Fruit fly (Drosophila melanogaster) ovary, adult (tissue): ENCODE results near the gene CG33783.
A peak's percentile ranks its signal among the peaks of the same experiment; 100 is the strongest.

ENCODE experiments used
- CG17801 ChIP-seq: fragments of 200-800 bp; optimal IDR thresholded peaks from 2 replicates; lab custom pipeline; 2019; ENCODE audit warnings: missing biosample characterization, mild to moderate bottlenecking, missing genetic modification characterization, moderate library complexity; ENCODE audit not compliant: partially characterized antibody

The CG33783 gene

dm6 chr3R:10048775-10048841 lies 18.0 kb upstream of the CG33783 start, which contains the start of gene CG12811:
Gene CG12811, minus strand, starts transcription at chr3R:10048797.
- TF ChIP-seq CG17801 (GFP tag; lab: Kevin White, UChicago) = no peak

DNA sequence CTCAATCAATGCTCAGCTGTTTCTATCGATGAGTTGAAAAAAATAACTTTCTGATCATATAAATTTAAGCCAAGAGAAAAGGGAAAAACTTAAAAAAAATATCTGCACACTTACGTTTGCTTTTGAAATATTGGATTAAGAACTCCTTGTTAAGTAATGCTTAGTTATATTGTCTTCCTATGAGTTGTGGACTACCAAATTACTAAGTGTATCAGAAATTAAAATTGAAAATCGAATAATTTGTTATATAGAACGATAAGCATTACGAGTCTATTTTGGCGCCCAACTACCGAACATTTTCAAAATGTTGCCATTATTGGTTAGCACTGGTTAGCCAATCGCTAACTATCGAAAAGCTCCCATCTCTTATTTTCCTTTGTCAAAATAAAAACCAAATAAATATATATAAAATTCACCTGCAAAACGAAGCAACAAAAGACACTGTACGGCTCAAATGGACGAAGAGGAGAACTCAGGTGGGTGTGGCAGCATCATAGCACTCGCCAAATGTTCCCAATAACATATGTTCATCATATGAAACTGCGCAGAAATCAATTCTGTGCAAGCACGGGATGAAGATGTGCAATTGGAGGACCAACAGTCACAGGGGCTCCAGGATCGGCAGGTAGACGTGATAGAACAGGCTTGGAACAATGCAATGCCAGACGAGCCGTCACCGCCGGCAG lies 17.6 kb upstream of the CG33783 start, which contains the start of gene ohgt:
Gene ohgt (plus strand): TSS at position 358 of the 686 bp plus-strand sequence.
- TF ChIP-seq CG17801 (GFP tag; lab: Kevin White, UChicago) = peak; percentile 8

dm6 chr3R:10052695-10053382 lies 13.7 kb upstream of the CG33783 start, which contains the start of the genes Fancl and Npc2e:
Gene Fancl, minus strand, starts transcription at chr3R:10052869.
Gene Npc2e, plus strand, starts transcription at chr3R:10053332.
- no peak for TF ChIP-seq CG17801 (GFP tag; lab: Kevin White, UChicago)

dm6 chr3R:10053559-10053958 lies 13.0 kb upstream of the CG33783 start:
- no peak for TF ChIP-seq CG17801 (GFP tag; lab: Kevin White, UChicago)

dm6 chr3R:10054278-10054975 lies 12.1 kb upstream of the CG33783 start:
- peak; percentile 45 for TF ChIP-seq CG17801 (GFP tag; lab: Kevin White, UChicago)

DNA sequence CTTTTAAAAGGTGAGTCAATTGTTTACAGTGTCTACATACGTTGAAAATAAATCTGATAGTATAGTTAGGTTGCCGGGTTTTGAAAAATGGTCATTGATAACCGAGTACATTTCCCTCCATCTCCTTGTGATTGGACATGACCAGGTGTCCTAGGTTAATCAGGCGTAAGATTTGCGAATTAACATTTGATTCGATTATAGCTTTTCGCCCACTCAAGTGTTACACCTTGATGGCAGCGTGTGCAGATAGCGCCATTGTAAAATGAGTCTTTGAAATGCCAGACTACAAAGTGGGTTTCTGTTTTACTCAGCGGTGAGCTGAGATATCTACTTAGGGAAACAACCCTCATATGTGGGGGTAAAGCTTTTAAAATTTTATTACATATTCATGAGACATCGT lies 11.6 kb upstream of the CG33783 start:
- no peak for TF ChIP-seq CG17801 (GFP tag; lab: Kevin White, UChicago)

- no peak for TF ChIP-seq CG17801 (GFP tag; lab: Kevin White, UChicago)
Observed at dm6 chr3R:10055951-10056350, 10.6 kb upstream of the CG33783 start, which contains the start of gene Npc2d. Gene Npc2d, minus strand, starts transcription at chr3R:10056083.

DNA sequence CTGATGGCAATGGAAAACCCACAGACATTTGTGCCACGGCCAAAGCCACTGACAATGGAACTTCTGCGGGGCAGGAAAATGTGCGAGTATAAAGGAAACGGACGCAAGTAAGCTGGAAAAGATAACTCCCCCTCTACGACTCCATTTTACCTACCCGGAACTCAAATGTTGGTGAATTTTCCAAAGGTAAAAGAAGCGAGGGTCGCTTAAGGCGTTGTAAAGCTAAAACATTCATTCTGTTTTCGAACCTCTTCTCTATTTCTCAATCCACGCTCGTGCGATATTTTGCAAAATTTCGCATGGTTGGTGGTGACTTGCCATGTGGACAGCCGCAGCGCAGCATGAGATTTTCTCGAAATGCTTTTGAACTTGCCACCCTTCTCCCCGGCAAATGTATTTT lies 9.9 kb upstream of the CG33783 start:
- no peak for TF ChIP-seq CG17801 (GFP tag; lab: Kevin White, UChicago)

DNA sequence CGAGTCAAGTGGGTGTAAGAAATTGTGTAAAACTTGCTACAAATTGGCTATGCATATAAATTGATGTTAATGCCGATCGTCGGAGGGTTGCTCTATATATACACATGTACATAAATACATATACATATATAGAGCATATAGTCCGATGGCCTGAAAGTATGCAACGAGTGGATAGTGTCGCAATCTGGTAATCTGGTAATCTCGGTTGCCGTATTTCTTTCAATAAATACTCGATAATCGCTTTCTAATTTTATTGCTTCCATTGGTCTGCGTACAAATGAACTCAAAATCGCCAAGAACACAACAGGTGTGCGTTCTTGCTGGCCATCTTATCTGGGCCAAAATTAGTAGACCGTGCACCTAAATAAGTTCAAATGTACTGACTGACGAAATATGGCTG lies 7.2 kb upstream of the CG33783 start:
- TF ChIP-seq CG17801 (GFP tag; lab: Kevin White, UChicago) = no peak

DNA sequence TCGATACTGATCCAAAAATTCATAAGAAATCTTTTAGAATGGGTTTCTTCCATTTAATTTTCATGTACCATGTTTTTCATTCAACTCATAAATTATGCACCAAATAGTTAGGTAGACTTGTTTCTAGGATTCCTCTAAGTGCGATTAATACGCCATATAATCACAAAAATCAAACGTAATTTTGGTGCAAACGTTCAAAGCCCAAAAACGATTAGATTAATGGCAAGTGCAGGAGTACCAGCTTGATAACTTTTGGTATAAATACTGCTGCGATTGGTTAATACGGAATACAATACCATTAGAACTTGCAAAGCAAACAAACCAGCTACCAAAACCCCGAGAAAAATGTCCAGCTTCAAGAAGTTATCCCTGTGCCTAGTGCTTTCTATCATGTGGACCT lies 6.6 kb upstream of the CG33783 start, which contains the start of gene Npc2c:
Gene Npc2c (plus strand): TSS at position 301 of the 400 bp plus-strand sequence.
- TF ChIP-seq CG17801 (GFP tag; lab: Kevin White, UChicago) = no peak

- TF ChIP-seq CG17801 (GFP tag; lab: Kevin White, UChicago) = no peak
Observed at dm6 chr3R:10062324-10062723, 4.2 kb upstream of the CG33783 start, which contains the start of gene CG33630. Gene CG33630, plus strand, starts transcription at chr3R:10062624.

DNA sequence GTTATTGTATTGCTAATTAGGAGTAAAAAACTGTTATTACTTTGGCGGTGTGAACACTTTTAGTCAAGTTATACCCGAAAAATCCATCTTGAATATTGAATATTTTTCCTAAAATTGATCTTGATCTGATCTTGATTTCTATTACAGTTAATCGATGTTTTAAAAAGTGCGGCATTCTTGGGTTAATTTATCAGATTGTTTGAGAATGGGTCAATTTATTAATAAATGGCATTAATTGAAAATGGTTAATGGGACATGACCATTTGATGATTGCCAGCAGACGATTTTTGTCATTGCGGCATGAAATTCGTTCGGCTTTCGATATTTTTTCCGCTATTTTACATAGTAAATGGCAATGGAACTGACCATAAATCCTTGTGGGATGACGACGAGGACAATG lies 2.9 kb upstream of the CG33783 start, which contains the start of gene CG33631:
Gene CG33631 (plus strand): TSS at position 301 of the 400 bp plus-strand sequence.
- no peak for TF ChIP-seq CG17801 (GFP tag; lab: Kevin White, UChicago)

DNA sequence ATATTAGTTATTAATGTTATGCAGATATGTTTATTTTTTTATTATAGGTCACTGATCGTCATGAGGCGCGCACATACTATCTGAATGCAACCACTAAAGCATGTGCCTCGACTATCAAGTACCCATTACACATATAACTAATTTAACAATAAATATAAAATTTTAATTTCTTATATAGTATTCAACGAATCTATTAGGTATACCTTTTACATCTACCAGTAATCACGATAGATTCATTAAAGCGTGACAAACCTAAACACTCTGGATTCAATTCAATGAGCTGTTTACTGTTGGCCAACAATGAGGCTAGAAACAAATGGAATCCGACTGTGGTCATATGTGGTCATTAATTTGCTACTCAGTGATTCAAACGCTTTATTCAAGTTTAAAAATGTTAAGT lies 1.0 kb downstream of the CG33783 start, which contains the start of gene CG33784:
Gene CG33784 (plus strand): TSS at position 301 of the 400 bp plus-strand sequence.
- TF ChIP-seq CG17801 (GFP tag; lab: Kevin White, UChicago) = no peak

DNA sequence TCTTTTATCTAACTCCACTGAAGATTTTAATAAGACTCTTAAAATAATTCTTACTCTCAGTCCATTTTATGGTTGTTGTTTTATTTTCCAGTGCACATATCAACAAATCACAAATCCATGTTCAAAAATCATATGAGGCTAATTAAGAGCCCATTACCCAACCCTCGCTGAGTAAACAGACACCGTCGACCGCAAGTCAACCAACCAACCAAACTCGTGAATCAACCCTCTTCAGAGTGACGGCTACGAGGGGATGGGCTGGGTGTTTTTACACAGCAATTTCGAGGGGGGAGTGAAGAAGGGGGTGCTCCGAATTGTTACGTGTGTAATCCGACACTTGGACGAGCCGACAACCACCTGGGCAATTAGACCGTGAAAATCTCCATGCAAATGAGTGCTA lies 2.2 kb downstream of the CG33783 start:
- no peak for TF ChIP-seq CG17801 (GFP tag; lab: Kevin White, UChicago)

- no peak for TF ChIP-seq CG17801 (GFP tag; lab: Kevin White, UChicago)
Observed at dm6 chr3R:10070195-10070594, 3.6 kb downstream of the CG33783 start.
